Fruit fly (Drosophila melanogaster) whole organism: ENCODE measurements around the gene PXo.

Experiments
- CG8478 ChIP-seq: fragments of >200 bp; optimal IDR thresholded peaks from 2 replicates; lab custom pipeline; 2018; ENCODE audit warnings: inconsistent platforms
- EcR ChIP-seq, 2 experiments: fragments of >200 bp; optimal IDR thresholded peaks; 2 replicates each; lab custom pipeline; 2017; ENCODE audit warnings: missing biosample characterization in 2 of 2, missing genetic modification characterization in 2 of 2, missing genetic modification reagents in 2 of 2
- pan ChIP-seq: fragments of >200 bp; optimal IDR thresholded peaks from 2 replicates; lab custom pipeline; 2017

DNA sequence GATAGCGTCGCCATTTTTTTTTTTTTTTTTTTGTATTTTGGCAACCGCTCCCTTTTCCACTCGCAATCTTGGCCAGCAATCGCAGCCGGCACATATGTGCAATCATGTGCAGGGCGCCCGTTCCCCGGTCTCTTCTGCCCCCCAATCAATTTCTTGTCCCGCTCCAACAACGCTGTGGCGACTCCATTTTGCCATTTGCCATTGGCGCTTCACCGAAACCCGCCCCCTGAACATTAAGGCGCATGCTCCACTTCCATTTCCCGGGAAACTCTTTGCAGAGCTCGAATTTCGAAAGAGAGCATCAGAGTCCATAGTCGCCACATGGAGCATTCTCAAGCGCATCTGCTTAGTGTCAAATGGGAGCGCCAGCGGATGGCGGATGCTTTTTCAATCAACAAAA lies 30.0 kb downstream of the PXo start:
- no peak for TF ChIP-seq EcR (GFP tag; optimal IDR thresholded peaks at IDR 0.05; lab: Kevin White, UChicago)
- no peak for TF ChIP-seq CG8478
- no peak for TF ChIP-seq pan
